Fruit fly (Drosophila melanogaster): ENCODE data around the gene Nha2.

DNA sequence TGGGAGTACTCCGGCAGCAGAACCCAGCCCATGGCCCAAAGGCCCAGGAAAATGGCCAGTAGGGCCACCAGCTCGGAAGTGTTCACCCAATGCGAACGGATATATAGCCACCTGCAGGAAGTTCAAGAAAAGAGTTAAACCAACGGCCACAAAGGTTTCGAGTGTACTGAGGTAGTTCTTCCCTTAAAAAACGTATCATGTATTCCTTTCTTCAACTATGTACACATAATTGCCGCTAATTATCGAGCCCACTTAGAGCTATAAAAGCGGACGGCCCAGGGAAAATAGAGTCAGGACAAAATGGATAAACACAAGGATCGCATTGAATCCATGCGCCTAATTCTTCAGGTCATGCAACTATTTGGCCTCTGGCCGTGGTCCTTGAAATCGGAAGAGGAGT, 11.3 kb downstream of the Nha2 start, which contains the start of gene Or94a:
- no peak for TF ChIP-seq Neu2 (GFP tag; optimal IDR thresholded peaks at IDR 0.05; ENCODE audit: borderline replicate concordance)
- no peak for TF ChIP-seq CG7372 (GFP tag; IDR thresholded peaks at IDR 0.05)
- no peak for TF ChIP-seq tna (GFP tag; IDR thresholded peaks at IDR 0.05; ENCODE audit: partially characterized antibody)
- TF ChIP-seq Ptx1 (GFP tag; IDR thresholded peaks at IDR 0.05): no peak
- no peak for TF ChIP-seq trh (GFP tag; optimal IDR thresholded peaks at IDR 0.05)
- TF ChIP-seq sima (GFP tag; optimal IDR thresholded peaks at IDR 0.05): no peak
- TF ChIP-seq CG16779 (GFP tag; IDR thresholded peaks at IDR 0.05): no peak
- TF ChIP-seq ci (GFP tag; IDR thresholded peaks at IDR 0.05): no peak
- TF ChIP-seq Eip74EF (GFP tag; optimal IDR thresholded peaks at IDR 0.05): no peak
- TF ChIP-seq Sry-δ (GFP tag; optimal IDR thresholded peaks at IDR 0.05): no peak

Measured in whole organism, embryonic.